Fruit fly (Drosophila melanogaster) whole organism, embryonic: ENCODE results near the gene aralar1.

Experiments
- CG10209 ChIP-seq: fragments of 200-800 bp; sonication (Bioruptor generic); optimal IDR thresholded peaks from 3 replicates; lab custom pipeline; 2017; ENCODE audit warnings: missing biosample characterization, mild to moderate bottlenecking, missing genetic modification characterization, missing genetic modification reagents
- CG10267 ChIP-seq: fragments of 200-800 bp; sonication (Bioruptor generic); optimal IDR thresholded peaks from 2 replicates; lab custom pipeline; 2018; ENCODE audit warnings: missing biosample characterization, mild to moderate bottlenecking, missing genetic modification characterization, moderate library complexity
- CG11696 ChIP-seq: fragments of 200-800 bp; sonication (Bioruptor generic); IDR thresholded peaks from 2 replicates; pipeline ENCODE4 v1.3.6; 2022; ENCODE audit warnings: missing biosample characterization, missing genetic modification characterization
- CG1233 ChIP-seq: fragments of 200-800 bp; sonication (Bioruptor generic); optimal IDR thresholded peaks from 4 replicates; lab custom pipeline; 2018; ENCODE audit warnings: missing biosample characterization, mild to moderate bottlenecking, missing genetic modification characterization
- CG14667 ChIP-seq: fragments of 200-800 bp; sonication (Bioruptor generic); IDR thresholded peaks from 2 replicates; pipeline ENCODE4 v1.3.6; 2022; ENCODE audit warnings: missing biosample characterization, missing genetic modification characterization
- CG15479 ChIP-seq: fragments of 200-800 bp; sonication (Bioruptor generic); optimal IDR thresholded peaks from 3 replicates; lab custom pipeline; 2019; ENCODE audit warnings: missing biosample characterization, mild to moderate bottlenecking, missing genetic modification characterization, moderate library complexity
- CG1602 ChIP-seq: fragments of 200-800 bp; sonication (Bioruptor generic); optimal IDR thresholded peaks from 3 replicates; lab custom pipeline; 2016; ENCODE audit warnings: missing biosample characterization, missing genetic modification characterization
- CG16863 ChIP-seq: fragments of 200-800 bp; sonication (Bioruptor generic); optimal IDR thresholded peaks from 3 replicates; lab custom pipeline; 2016; ENCODE audit warnings: missing biosample characterization, missing genetic modification characterization
- CG18011 ChIP-seq: fragments of 200-800 bp; sonication (Bioruptor generic); optimal IDR thresholded peaks from 2 replicates; lab custom pipeline; 2017; ENCODE audit warnings: missing biosample characterization, missing genetic modification characterization, mild to moderate bottlenecking, moderate library complexity, missing genotype
- CG2129 ChIP-seq: fragments of 200-800 bp; sonication (Bioruptor generic); IDR thresholded peaks from 2 replicates; pipeline ENCODE4 v1.3.6; 2022; ENCODE audit warnings: missing biosample characterization, missing genetic modification characterization; ENCODE audit not compliant: partially characterized antibody
- CG2889 ChIP-seq: fragments of 200-800 bp; sonication (Bioruptor generic); IDR thresholded peaks from 3 replicates; pipeline ENCODE4 v1.3.6; 2022; ENCODE audit warnings: missing biosample characterization, missing genetic modification characterization
- CG33557 ChIP-seq: fragments of 200-800 bp; sonication (Bioruptor generic); optimal IDR thresholded peaks from 2 replicates; lab custom pipeline; 2019; ENCODE audit warnings: missing biosample characterization, mild to moderate bottlenecking, missing genetic modification characterization, moderate library complexity
- CG3726 ChIP-seq: fragments of 200-800 bp; sonication (Bioruptor generic); IDR thresholded peaks from 3 replicates; pipeline ENCODE4, ENCODE4 v1.3.6; 2022; ENCODE audit warnings: missing biosample characterization, missing genetic modification characterization
- CG6683 ChIP-seq: fragments of 200-800 bp; sonication (Bioruptor generic); optimal IDR thresholded peaks from 2 replicates; lab custom pipeline; 2017; ENCODE audit warnings: missing biosample characterization, mild to moderate bottlenecking, missing genetic modification characterization, missing genetic modification reagents
- CG6854 ChIP-seq: fragments of 200-800 bp; sonication (Bioruptor generic); optimal IDR thresholded peaks from 3 replicates; lab custom pipeline; 2017; ENCODE audit warnings: missing biosample characterization, mild to moderate bottlenecking, missing genetic modification characterization
- CG8290 ChIP-seq, 3 experiments: fragments of 200-800 bp; sonication (Bioruptor generic); optimal IDR thresholded peaks; 2 replicates each; lab custom pipeline; 2016 to 2019; ENCODE audit warnings: missing biosample characterization in 3 of 3, missing genetic modification characterization in 3 of 3, mild to moderate bottlenecking in 2 of 3, moderate library complexity in 1 of 3
- CG9609 ChIP-seq: fragments of 200-800 bp; sonication (Bioruptor generic); optimal IDR thresholded peaks from 3 replicates; lab custom pipeline; 2016; ENCODE audit warnings: missing biosample characterization, missing genetic modification characterization
- CG9817 ChIP-seq: fragments of 200-800 bp; sonication (Bioruptor generic); optimal IDR thresholded peaks from 2 replicates; lab custom pipeline; 2018; ENCODE audit warnings: missing biosample characterization, mild to moderate bottlenecking, missing genetic modification characterization, moderate library complexity
- CHES-1-like ChIP-seq: fragments of 200-800 bp; sonication (Bioruptor generic); optimal IDR thresholded peaks from 2 replicates; lab custom pipeline; 2016; ENCODE audit warnings: missing biosample characterization, missing genetic modification characterization
- Dref ChIP-seq: fragments of 200-800 bp; sonication (Bioruptor generic); IDR thresholded peaks from 2 replicates; pipeline ENCODE4 v1.3.6; 2022; ENCODE audit warnings: missing biosample characterization, missing genetic modification characterization
- ERR ChIP-seq: fragments of 200-800 bp; sonication (Bioruptor generic); optimal IDR thresholded peaks from 2 replicates; lab custom pipeline; 2016; ENCODE audit warnings: missing biosample characterization, missing genetic modification characterization
- Hmr ChIP-seq: fragments of 200-800 bp; sonication (Bioruptor generic); optimal IDR thresholded peaks from 3 replicates; lab custom pipeline; 2017; ENCODE audit warnings: mild to moderate bottlenecking, missing biosample characterization, missing genetic modification reagents, missing genetic modification characterization
- Hr39 ChIP-seq: fragments of >200 bp; optimal IDR thresholded peaks from 2 replicates; lab custom pipeline; 2017
- Hr51 ChIP-seq, 2 experiments: fragments of 200-800 bp; sonication (Bioruptor generic); optimal IDR thresholded peaks; 2 replicates in 1 of 2; 3 replicates in 1 of 2; lab custom pipeline; 2016 to 2018; ENCODE audit warnings: missing biosample characterization in 2 of 2, missing genetic modification characterization in 2 of 2, mild to moderate bottlenecking in 1 of 2, moderate library complexity in 1 of 2
- NC2α ChIP-seq: fragments of 200-800 bp; sonication (Bioruptor generic); optimal IDR thresholded peaks from 2 replicates; lab custom pipeline; 2016; ENCODE audit warnings: missing biosample characterization, missing genetic modification characterization
- NC2β ChIP-seq: fragments of 200-800 bp; sonication (Bioruptor generic); optimal IDR thresholded peaks from 2 replicates; lab custom pipeline; 2016; ENCODE audit warnings: missing biosample characterization, missing genetic modification characterization
- Nf-YC ChIP-seq: fragments of 200-800 bp; optimal IDR thresholded peaks from 3 replicates; lab custom pipeline; 2019; ENCODE audit warnings: missing biosample characterization, mild to moderate bottlenecking, missing genetic modification characterization, moderate library complexity
- NfI ChIP-seq: fragments of 200-800 bp; sonication (Bioruptor generic); optimal IDR thresholded peaks from 3 replicates; lab custom pipeline; 2018; ENCODE audit warnings: missing biosample characterization, mild to moderate bottlenecking, missing genetic modification characterization, moderate library complexity
- Rfx ChIP-seq: fragments of 200-800 bp; sonication (Bioruptor generic); IDR thresholded peaks from 2 replicates; pipeline ENCODE4 v1.3.6; 2022; ENCODE audit warnings: missing biosample characterization, missing genetic modification characterization
- Scr ChIP-seq: fragments of 200-800 bp; sonication (Bioruptor generic); IDR thresholded peaks from 2 replicates; pipeline ENCODE4 v1.3.6; 2022; ENCODE audit warnings: missing biosample characterization, missing genetic modification characterization; ENCODE audit not compliant: partially characterized antibody
- Xbp1 ChIP-seq: fragments of 200-800 bp; sonication (Bioruptor generic); optimal IDR thresholded peaks from 3 replicates; lab custom pipeline; 2016; ENCODE audit warnings: missing biosample characterization, mild to moderate bottlenecking, missing genetic modification characterization
- bsh ChIP-seq, 2 experiments: fragments of 200-800 bp; sonication (Bioruptor generic); optimal IDR thresholded peaks; 2 replicates each; lab custom pipeline; 2017 to 2018; ENCODE audit warnings: mild to moderate bottlenecking in 2 of 2, missing biosample characterization in 2 of 2, missing genetic modification characterization in 2 of 2, moderate library complexity in 1 of 2
- corto ChIP-seq: fragments of 200-800 bp; sonication (Bioruptor generic); optimal IDR thresholded peaks from 2 replicates; lab custom pipeline; 2016; ENCODE audit warnings: missing biosample characterization, mild to moderate bottlenecking, missing genetic modification characterization, moderate library complexity
- emc ChIP-seq: fragments of 200-800 bp; sonication (Bioruptor generic); optimal IDR thresholded peaks from 2 replicates; lab custom pipeline; 2016; ENCODE audit warnings: missing biosample characterization, missing genetic modification characterization
- ems ChIP-seq: fragments of 200-800 bp; sonication (Bioruptor generic); optimal IDR thresholded peaks from 3 replicates; lab custom pipeline; 2016; ENCODE audit warnings: missing biosample characterization, missing genetic modification characterization
- gsb ChIP-seq: fragments of 200-800 bp; sonication (Bioruptor generic); IDR thresholded peaks from 2 replicates; pipeline ENCODE4 v1.3.6; 2022; ENCODE audit warnings: missing biosample characterization, missing genetic modification characterization
- insv ChIP-seq, 2 experiments: fragments of 200-800 bp; sonication (Bioruptor generic); optimal IDR thresholded peaks; 3 replicates each; lab custom pipeline; 2016 to 2018; ENCODE audit warnings: missing biosample characterization in 2 of 2, missing genetic modification characterization in 2 of 2
- inv ChIP-seq: fragments of 200-800 bp; sonication (Bioruptor generic); IDR thresholded peaks from 2 replicates; pipeline ENCODE4 v1.3.6; 2022; ENCODE audit warnings: missing biosample characterization, missing genetic modification characterization; ENCODE audit not compliant: partially characterized antibody
- lola ChIP-seq, 3 experiments: fragments of >200 bp in 2 of 3; fragments of 200-800 bp in 1 of 3; sonication (Bioruptor generic) in 1 of 3; optimal IDR thresholded peaks; 2 replicates each; lab custom pipeline; 2017 to 2019; ENCODE audit warnings: missing biosample characterization in 3 of 3, missing genetic modification characterization in 3 of 3, mild to moderate bottlenecking in 1 of 3, moderate library complexity in 1 of 3
- nmo ChIP-seq: fragments of 200-800 bp; sonication (Bioruptor generic); optimal IDR thresholded peaks from 2 replicates; lab custom pipeline; 2018; ENCODE audit warnings: missing biosample characterization, mild to moderate bottlenecking, missing genetic modification characterization, moderate library complexity
- org-1 ChIP-seq: fragments of 200-800 bp; sonication (Bioruptor generic); optimal IDR thresholded peaks from 2 replicates; lab custom pipeline; 2017; ENCODE audit warnings: missing biosample characterization, missing genetic modification characterization
- pfk ChIP-seq: fragments of 200-800 bp; sonication (Bioruptor generic); optimal IDR thresholded peaks from 2 replicates; lab custom pipeline; 2018; ENCODE audit warnings: missing biosample characterization, mild to moderate bottlenecking, missing genetic modification characterization, moderate library complexity
- pros ChIP-seq: fragments of 200-800 bp; sonication (Bioruptor generic); optimal IDR thresholded peaks from 3 replicates; lab custom pipeline; 2019; ENCODE audit warnings: missing biosample characterization, mild to moderate bottlenecking, missing genetic modification characterization, moderate library complexity
- sima ChIP-seq: fragments of 200-800 bp; sonication (Bioruptor generic); optimal IDR thresholded peaks from 2 replicates; lab custom pipeline; 2016; ENCODE audit warnings: missing biosample characterization, missing genetic modification characterization
- tll ChIP-seq, 2 experiments: fragments of 200-800 bp in 1 of 2; fragments of >200 bp in 1 of 2; sonication (Bioruptor generic) in 1 of 2; optimal IDR thresholded peaks; 2 replicates each; lab custom pipeline; 2017 to 2019; ENCODE audit warnings: missing biosample characterization in 2 of 2, missing genetic modification characterization in 2 of 2, mild to moderate bottlenecking in 1 of 2, moderate library complexity in 1 of 2
- ttk ChIP-seq: fragments of 200-800 bp; sonication (Bioruptor generic); IDR thresholded peaks from 2 replicates; pipeline ENCODE4 v2.1.2; 2022; ENCODE audit warnings: missing biosample characterization, missing genetic modification characterization
- wor ChIP-seq: fragments of 200-800 bp; sonication (Bioruptor generic); IDR thresholded peaks from 2 replicates; pipeline ENCODE4 v1.3.6; 2022; ENCODE audit warnings: missing biosample characterization, missing genetic modification characterization
- z ChIP-seq: fragments of 200-800 bp; sonication (Bioruptor generic); IDR thresholded peaks from 3 replicates; pipeline ENCODE4 v1.3.6; 2022; ENCODE audit warnings: missing biosample characterization, missing genetic modification characterization
- zfh1 ChIP-seq: fragments of 200-800 bp; sonication (Bioruptor generic); IDR thresholded peaks from 3 replicates; pipeline ENCODE4 v1.3.6; 2022; ENCODE audit warnings: missing biosample characterization, missing genetic modification characterization

The aralar1 gene

DNA sequence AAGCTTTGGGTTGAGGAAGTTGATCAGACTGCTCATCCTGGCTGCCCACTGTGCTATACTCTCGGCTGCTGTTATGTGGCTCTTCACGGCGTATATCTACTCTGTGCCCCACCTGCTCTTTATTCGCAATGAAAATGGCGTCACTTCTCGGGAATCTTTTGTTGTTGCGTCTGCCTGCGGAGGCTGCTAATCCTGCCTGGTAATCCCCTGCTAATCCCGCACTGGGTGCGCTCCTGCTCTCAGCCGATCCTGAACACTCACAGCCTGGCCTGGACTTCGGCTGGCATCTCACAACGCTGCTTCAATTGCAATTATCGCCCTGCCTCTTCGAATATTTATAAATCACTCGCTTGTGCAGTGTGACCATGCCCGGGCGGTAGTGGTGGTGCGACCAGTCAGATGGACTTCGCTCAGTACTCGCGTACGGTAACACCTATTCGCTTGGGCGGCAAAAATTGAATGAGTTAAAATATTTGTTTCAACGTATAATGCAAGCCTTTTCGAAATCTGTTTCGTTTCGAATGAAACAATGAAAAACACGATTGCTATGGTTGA lies 27.8 kb downstream of the aralar1 start, which contains the start of gene CG2218 (continued):
- no peak for TF ChIP-seq ttk (GFP tag; lab: Robert Waterston, UW)
- TF ChIP-seq nmo (GFP tag; lab: Kevin White, UChicago), result peak; percentile 14
- TF ChIP-seq Hr39 (lab: Kevin White, UChicago), result no peak
- TF ChIP-seq Dref (GFP tag; lab: Robert Waterston, UW), result peak; percentile 48
- no peak for TF ChIP-seq CG11696 (GFP tag; lab: Robert Waterston, UW)
- TF ChIP-seq CHES-1-like (GFP tag; lab: Kevin White, UChicago), result peak; percentile 25
- TF ChIP-seq CG1233 (GFP tag; lab: Kevin White, UChicago), result no peak
- no peak for TF ChIP-seq CG6854
- TF ChIP-seq CG9609 (GFP tag; lab: Kevin White, UChicago), result no peak
- TF ChIP-seq z (GFP tag; lab: Robert Waterston, UW), result no peak
- no peak for TF ChIP-seq CG16863 (GFP tag; lab: Kevin White, UChicago)
- TF ChIP-seq Scr (GFP tag; lab: Robert Waterston, UW), result peak; percentile 50; the same call in 1 of the 2 replicates
- TF ChIP-seq CG8290 (GFP tag; optimal IDR thresholded peaks at IDR 0.05; lab: Kevin White, UChicago), result no peak
- no peak for TF ChIP-seq CG8290 (tag; optimal IDR thresholded peaks at IDR 0.05; lab: Kevin White, UChicago)
- no peak for TF ChIP-seq Nf-YC (tag; lab: Kevin White, UChicago)
- TF ChIP-seq emc, result no peak
- TF ChIP-seq inv, result no peak
- no peak for TF ChIP-seq insv (GFP tag; optimal IDR thresholded peaks at IDR 0.05; lab: Kevin White, UChicago)
- no peak for TF ChIP-seq CG33557 (GFP tag; lab: Kevin White, UChicago)
- no peak for TF ChIP-seq CG2129
- no peak for TF ChIP-seq CG6683 (GFP tag; lab: Kevin White, UChicago)
- TF ChIP-seq ERR (GFP tag; lab: Kevin White, UChicago), result no peak
- no peak for TF ChIP-seq CG1602 (GFP tag; lab: Kevin White, UChicago)
- no peak for TF ChIP-seq ems (GFP tag; lab: Kevin White, UChicago)
- TF ChIP-seq CG18011 (GFP tag; lab: Kevin White, UChicago), result no peak
- no peak for TF ChIP-seq gsb (GFP tag; lab: Robert Waterston, UW)
- TF ChIP-seq Xbp1 (GFP tag; lab: Kevin White, UChicago), result no peak
- peak; percentile 47 for TF ChIP-seq CG10267 (tag; lab: Kevin White, UChicago)
- TF ChIP-seq org-1 (GFP tag; lab: Kevin White, UChicago), result no peak
- TF ChIP-seq NC2β (GFP tag; lab: Kevin White, UChicago), result no peak
- TF ChIP-seq CG15479 (GFP tag; lab: Kevin White, UChicago), result no peak
- TF ChIP-seq corto (GFP tag; lab: Kevin White, UChicago), result no peak
- peak; percentile 44 for TF ChIP-seq Rfx (GFP tag; lab: Robert Waterston, UW)
- no peak for TF ChIP-seq CG14667
- TF ChIP-seq CG10209 (GFP tag; lab: Kevin White, UChicago), result no peak
- no peak for TF ChIP-seq Hmr
- TF ChIP-seq sima (GFP tag; lab: Kevin White, UChicago), result no peak
- no peak for TF ChIP-seq lola (GFP tag; optimal IDR thresholded peaks at IDR 0.05; lab: Kevin White, UChicago)
- no peak for TF ChIP-seq zfh1 (GFP tag; lab: Robert Waterston, UW)
- TF ChIP-seq CG2889 (GFP tag; lab: Robert Waterston, UW), result no peak
- no peak for TF ChIP-seq pfk (GFP tag; lab: Kevin White, UChicago)
- TF ChIP-seq tll (GFP tag; optimal IDR thresholded peaks at IDR 0.05; lab: Kevin White, UChicago), result no peak
- no peak for TF ChIP-seq CG9817 (tag; lab: Kevin White, UChicago)
- no peak for TF ChIP-seq pros (GFP tag; lab: Kevin White, UChicago)
- TF ChIP-seq NfI (GFP tag; lab: Kevin White, UChicago), result no peak
- peak; percentile 1 for TF ChIP-seq NC2α (GFP tag; lab: Kevin White, UChicago)
- no peak for TF ChIP-seq bsh (GFP tag; optimal IDR thresholded peaks at IDR 0.05; lab: Kevin White, UChicago)
- TF ChIP-seq wor (GFP tag; lab: Robert Waterston, UW), result no peak
- TF ChIP-seq CG3726 (GFP tag; lab: Robert Waterston, UW), result no peak
- TF ChIP-seq Hr51 (GFP tag; optimal IDR thresholded peaks at IDR 0.05; lab: Kevin White, UChicago), result no peak
